Worm (Caenorhabditis elegans) whole organism, dauer: ENCODE results near the gene F45H10.5.

Experiments used
- unc-62 ChIP-seq: sonication (generic microtip); optimal IDR thresholded peaks from 2 replicates; lab custom pipeline; 2017; ENCODE audit warnings: missing biosample characterization, missing genetic modification reagents, missing genetic modification characterization

Gene F45H10.5

ce11 chrII:13501575-13501974 is at the start of gene F45H10.5:
Gene F45H10.5 (plus strand): TSS chrII:13501875.
- TF ChIP-seq unc-62, result no peak

DNA sequence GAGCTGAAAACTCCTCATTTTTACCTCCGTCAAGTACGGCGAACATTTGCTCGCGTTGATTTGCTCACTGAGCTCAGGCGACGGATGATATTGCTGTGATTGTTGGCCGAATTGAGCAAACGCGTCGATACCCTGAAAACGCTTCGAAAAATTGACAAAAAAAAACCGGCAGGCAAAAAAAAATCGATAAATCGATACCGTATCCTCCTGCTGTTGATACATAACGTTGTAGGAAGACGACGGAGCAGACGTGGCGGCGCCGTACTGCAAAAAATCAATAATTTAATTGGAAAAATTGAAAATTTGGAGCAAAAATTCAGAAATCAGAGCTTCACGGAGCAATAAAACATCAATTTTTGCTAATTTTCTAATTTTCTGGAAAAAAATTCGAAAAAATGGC is 46.8 kb upstream of the F45H10.5 start:
- no peak for TF ChIP-seq unc-62

DNA sequence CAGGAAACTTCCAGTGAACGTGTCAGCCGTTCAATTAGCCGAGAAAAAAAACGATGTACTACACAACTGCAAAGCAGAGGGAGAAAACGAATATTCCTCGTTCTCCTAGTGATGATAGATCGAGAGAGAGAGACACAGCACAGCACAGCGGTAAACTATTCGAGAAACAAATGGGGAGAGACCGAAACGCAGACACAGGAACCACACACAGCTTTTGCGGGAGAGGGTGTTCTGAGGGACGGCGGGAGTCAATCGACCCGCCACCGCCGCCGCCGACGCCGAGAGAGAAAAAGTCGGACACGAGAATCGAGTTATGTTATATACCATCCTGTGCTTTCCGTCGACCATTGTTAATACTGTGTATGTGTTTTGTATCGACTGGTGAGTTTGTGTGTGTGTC is 45.1 kb upstream of the F45H10.5 start:
- TF ChIP-seq unc-62, result no peak

ce11 chrII:13460592-13461395 is 40.9 kb upstream of the F45H10.5 start, which contains the start of gene pqn-27:
Gene pqn-27 (minus strand): TSS chrII:13460642.
- TF ChIP-seq unc-62, result no peak

DNA sequence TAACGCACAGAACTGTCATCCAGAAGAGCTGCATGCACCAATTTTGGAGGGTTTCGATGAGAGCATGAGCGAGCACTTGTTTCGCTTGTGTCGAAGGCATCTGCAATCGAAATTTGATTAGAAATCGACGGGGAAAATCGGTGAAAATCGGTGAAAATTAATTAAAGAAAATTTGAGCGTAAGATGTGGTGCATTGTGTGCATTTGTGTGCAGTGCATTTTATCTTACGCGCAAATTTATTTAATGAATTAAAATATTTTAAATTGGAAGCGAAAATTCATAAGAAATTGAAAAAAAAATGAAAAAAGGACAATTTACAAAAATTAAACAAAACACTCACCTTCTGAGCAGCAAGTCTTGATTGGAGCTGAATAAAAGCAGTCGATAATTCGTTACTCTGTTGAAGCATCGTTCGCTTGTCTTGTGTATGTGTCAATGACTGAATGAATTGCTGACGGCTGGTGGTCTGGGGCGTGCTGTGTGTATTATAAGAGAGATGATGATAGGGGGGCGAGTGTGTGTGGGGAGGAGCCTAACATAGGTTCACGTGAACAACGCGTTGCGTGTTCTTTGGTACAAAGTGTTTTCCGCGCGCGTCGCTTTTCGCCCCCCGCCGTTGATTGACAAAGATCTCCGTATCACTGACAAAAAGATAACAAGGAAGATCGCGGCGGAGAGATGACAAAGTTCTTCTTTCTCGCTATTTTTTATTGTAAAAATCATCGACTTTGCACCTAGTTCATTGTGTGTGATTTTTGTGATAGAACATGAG is 39.9 kb upstream of the F45H10.5 start:
- no peak for TF ChIP-seq unc-62

ce11 chrII:13465381-13465838 is 36.3 kb upstream of the F45H10.5 start:
- no peak for TF ChIP-seq unc-62

- no peak for TF ChIP-seq unc-62
These were observed 33.8 kb upstream of the F45H10.5 start for ce11 chrII:13467838-13468389.

- no peak for TF ChIP-seq unc-62
These were observed 32.5 kb upstream of the F45H10.5 start, which contains the start of gene E01G4.3 for ce11 chrII:13469043-13469652. Gene E01G4.3 (minus strand): TSS chrII:13469602.

- no peak for TF ChIP-seq unc-62
These were observed 31.0 kb upstream of the F45H10.5 start for ce11 chrII:13470655-13471054.

- no peak for TF ChIP-seq unc-62
These were observed 29.6 kb upstream of the F45H10.5 start, which contains the start of gene E01G4.5 for ce11 chrII:13472101-13472500. Gene E01G4.5 (plus strand): TSS chrII:13472401.

- TF ChIP-seq unc-62, result no peak
These were observed 24.4 kb upstream of the F45H10.5 start for ce11 chrII:13477230-13477629.

DNA sequence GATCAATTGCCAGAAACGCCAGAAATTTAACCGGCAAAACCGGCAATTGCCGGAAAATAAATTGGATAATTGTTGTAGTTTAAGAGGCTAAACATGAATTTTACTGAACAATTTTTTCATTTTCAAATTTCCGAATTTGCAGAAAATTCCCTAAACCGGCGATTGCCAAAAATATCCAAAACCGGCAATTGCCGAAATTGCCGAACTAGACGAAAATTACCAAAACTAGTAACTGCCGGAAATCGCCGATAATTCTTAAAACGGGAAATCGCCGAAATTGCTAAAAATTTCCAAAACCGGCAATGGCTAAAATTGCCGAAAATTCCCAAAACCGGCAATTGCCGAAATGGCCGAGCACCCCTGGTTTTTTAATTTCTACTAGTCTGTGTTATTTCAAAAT is 22.3 kb upstream of the F45H10.5 start:
- TF ChIP-seq unc-62, result no peak

- TF ChIP-seq unc-62, result no peak
These were observed 19.8 kb upstream of the F45H10.5 start, which contains the start of gene E01G4.6 for ce11 chrII:13481781-13482455. Gene E01G4.6 (plus strand): TSS chrII:13482405.

ce11 chrII:13484108-13484507 is 17.6 kb upstream of the F45H10.5 start:
- TF ChIP-seq unc-62, result no peak

ce11 chrII:13485119-13485518 is 16.6 kb upstream of the F45H10.5 start:
- TF ChIP-seq unc-62, result no peak

ce11 chrII:13487563-13487962 is 14.1 kb upstream of the F45H10.5 start:
- TF ChIP-seq unc-62, result no peak
